Worm (Caenorhabditis elegans) whole organism, L1 larva: ENCODE results near the gene hen-1.

Experiments
- F16B12.6 ChIP-seq: fragments of 150-350 bp; optimal IDR thresholded peaks from 2 replicates; lab custom pipeline; 2014; ENCODE audit warnings: missing biosample characterization, missing genetic modification characterization
- alr-1 ChIP-seq: fragments of 200-800 bp; sonication (Bioruptor generic); optimal IDR thresholded peaks from 2 replicates; lab custom pipeline; 2018; ENCODE audit warnings: borderline replicate concordance, mild to moderate bottlenecking, missing genetic modification characterization, missing compliant biosample characterization
- blmp-1 ChIP-seq: fragments of 150-350 bp; optimal IDR thresholded peaks from 2 replicates; lab custom pipeline; 2014; ENCODE audit warnings: missing biosample characterization, missing genetic modification characterization
- ceh-88 ChIP-seq: fragments of 200-800 bp; sonication (Bioruptor generic); IDR thresholded peaks from 2 replicates; pipeline ENCODE4 v1.3.6; 2022; ENCODE audit warnings: missing genetic modification characterization, missing compliant biosample characterization
- ces-1 ChIP-seq: fragments of 150-350 bp; optimal IDR thresholded peaks from 2 replicates; lab custom pipeline; 2014; ENCODE audit warnings: missing biosample characterization, missing genetic modification reagents, missing genetic modification characterization
- dpl-1 ChIP-seq, 3 experiments: fragments of 150-350 bp in 2 of 3; sonication (generic microtip) in 1 of 3; optimal IDR thresholded peaks; 2 replicates each; lab custom pipeline; 2014 to 2017; ENCODE audit warnings: missing biosample characterization in 3 of 3, missing genetic modification characterization in 3 of 3, missing genetic modification reagents in 3 of 3
- dsc-1 ChIP-seq: sonication (generic microtip); optimal IDR thresholded peaks from 2 replicates; lab custom pipeline; 2016; ENCODE audit warnings: mild to moderate bottlenecking, missing genetic modification characterization, missing compliant biosample characterization
- efl-1 ChIP-seq, 4 experiments: fragments of 150-350 bp; optimal IDR thresholded peaks in 3 of 4; peaks in 1 of 4; 1 replicate in 1 of 4; 2 replicates in 3 of 4; lab custom pipeline; 2014; ENCODE audit warnings: missing biosample characterization in 2 of 4, missing genetic modification characterization in 2 of 4, missing genetic modification reagents in 2 of 4
- elt-2 ChIP-seq: sonication (generic microtip); optimal IDR thresholded peaks from 2 replicates; lab custom pipeline; 2016; ENCODE audit warnings: missing genetic modification characterization, mild to moderate bottlenecking, inconsistent platforms, missing compliant biosample characterization, missing genetic modification reagents
- elt-3 ChIP-seq, 6 experiments: fragments of 150-350 bp in 1 of 6; sonication (generic microtip); optimal IDR thresholded peaks; 2 replicates each; lab custom pipeline; 2017 to 2018; ENCODE audit warnings: missing biosample characterization in 6 of 6, missing genetic modification characterization in 6 of 6, inconsistent platforms in 1 of 6
- fkh-4 ChIP-seq: sonication (generic microtip); optimal IDR thresholded peaks from 2 replicates; lab custom pipeline; 2016; ENCODE audit warnings: missing compliant biosample characterization, missing genetic modification characterization, borderline replicate concordance
- lin-35 ChIP-seq, 2 experiments: fragments of 150-350 bp; optimal IDR thresholded peaks; 2 replicates each; lab custom pipeline; 2014; ENCODE audit warnings: missing biosample characterization in 2 of 2, missing genetic modification characterization in 2 of 2, missing genetic modification reagents in 2 of 2
- mdl-1 ChIP-seq, 2 experiments: fragments of 150-350 bp; optimal IDR thresholded peaks; 2 replicates each; lab custom pipeline; 2014 to 2017; ENCODE audit warnings: missing biosample characterization in 2 of 2, missing genetic modification characterization in 2 of 2, inconsistent platforms in 1 of 2
- nhr-11 ChIP-seq: fragments of 150-350 bp; optimal IDR thresholded peaks from 2 replicates; lab custom pipeline; 2014; ENCODE audit warnings: missing biosample characterization, missing genetic modification characterization
- nhr-20 ChIP-seq: sonication (generic microtip); optimal IDR thresholded peaks from 2 replicates; lab custom pipeline; 2016; ENCODE audit warnings: mild to moderate bottlenecking, missing genetic modification characterization, missing compliant biosample characterization
- nhr-237 ChIP-seq: fragments of 150-350 bp; optimal IDR thresholded peaks from 2 replicates; lab custom pipeline; 2014; ENCODE audit warnings: missing biosample characterization, missing genetic modification characterization
- nhr-47 ChIP-seq: sonication (generic microtip); optimal IDR thresholded peaks from 2 replicates; lab custom pipeline; 2016; ENCODE audit warnings: mild to moderate bottlenecking, missing genetic modification characterization, moderate library complexity, missing compliant biosample characterization
- nhr-71 ChIP-seq: sonication (generic microtip); optimal IDR thresholded peaks from 2 replicates; lab custom pipeline; 2016; ENCODE audit warnings: mild to moderate bottlenecking, missing genetic modification characterization, moderate library complexity, missing compliant biosample characterization
- nhr-76 ChIP-seq: sonication (generic microtip); optimal IDR thresholded peaks from 2 replicates; lab custom pipeline; 2017; ENCODE audit warnings: missing biosample characterization, missing genetic modification characterization
- nhr-85 ChIP-seq: sonication (generic microtip); peaks from one replicate; lab custom pipeline; 2016; ENCODE audit warnings: missing genetic modification characterization, inconsistent platforms, missing compliant biosample characterization
- nhr-90 ChIP-seq: sonication (generic microtip); optimal IDR thresholded peaks from 2 replicates; lab custom pipeline; 2016; ENCODE audit warnings: mild to moderate bottlenecking, missing genetic modification characterization, missing compliant biosample characterization; ENCODE audit not compliant: poor library complexity
- rnt-1 ChIP-seq: sonication (generic microtip); optimal IDR thresholded peaks from 2 replicates; lab custom pipeline; 2016; ENCODE audit warnings: mild to moderate bottlenecking, missing genetic modification characterization, moderate library complexity, missing compliant biosample characterization
- snu-23 ChIP-seq: sonication (generic microtip); optimal IDR thresholded peaks from 2 replicates; lab custom pipeline; 2016; ENCODE audit warnings: missing genetic modification characterization, missing compliant biosample characterization
- sox-4 ChIP-seq: sonication (generic microtip); optimal IDR thresholded peaks from 2 replicates; lab custom pipeline; 2016; ENCODE audit warnings: missing genetic modification characterization, missing compliant biosample characterization
- sptf-1 ChIP-seq: fragments of 150-350 bp; optimal IDR thresholded peaks from 2 replicates; lab custom pipeline; 2014; ENCODE audit warnings: missing biosample characterization, missing genetic modification characterization
- sup-37 ChIP-seq: fragments of 200-800 bp; sonication (Bioruptor generic); optimal IDR thresholded peaks from 2 replicates; lab custom pipeline; 2018; ENCODE audit warnings: mild to moderate bottlenecking, missing genetic modification characterization, missing compliant biosample characterization
- tbx-2 ChIP-seq: sonication (generic microtip); optimal IDR thresholded peaks from 2 replicates; lab custom pipeline; 2016; ENCODE audit warnings: missing genetic modification characterization, missing compliant biosample characterization
- unc-30 ChIP-seq: sonication (generic microtip); optimal IDR thresholded peaks from 2 replicates; lab custom pipeline; 2017; ENCODE audit warnings: missing biosample characterization, missing genetic modification characterization
- unc-98 ChIP-seq: fragments of 200-800 bp; sonication (Bioruptor generic); IDR thresholded peaks from 2 replicates; pipeline ENCODE4 v1.3.6; 2022; ENCODE audit warnings: missing genetic modification characterization, missing compliant biosample characterization
- vab-15 ChIP-seq: sonication (generic microtip); optimal IDR thresholded peaks from 2 replicates; lab custom pipeline; 2017; ENCODE audit warnings: missing genotype, mild to moderate bottlenecking, missing genetic modification characterization, missing compliant biosample characterization
- xbp-1 ChIP-seq: sonication (generic microtip); optimal IDR thresholded peaks from 2 replicates; lab custom pipeline; 2016; ENCODE audit warnings: missing genetic modification characterization, missing compliant biosample characterization
- ztf-11 ChIP-seq, 2 experiments: sonication (generic microtip); optimal IDR thresholded peaks; 2 replicates each; lab custom pipeline; 2016 to 2017; ENCODE audit warnings: missing genetic modification characterization in 2 of 2, missing biosample characterization in 1 of 2, missing compliant biosample characterization in 1 of 2
- ztf-4 ChIP-seq: fragments of 150-350 bp; optimal IDR thresholded peaks from 2 replicates; lab custom pipeline; 2014; ENCODE audit warnings: missing biosample characterization, missing genetic modification characterization

Gene hen-1

ce11 chrX:7100290-7100689 is 16.5 kb downstream of the hen-1 start, which contains the start of gene C36B7.6 (continued):
- TF ChIP-seq mdl-1 (tag; optimal IDR thresholded peaks at IDR 0.05; lab: Kevin White, UChicago) (peak in 1 of 2 experiments; percentile 45), sup-37 (no peak), nhr-20 (peak; percentile 26), lin-35 (GFP tag; optimal IDR thresholded peaks at IDR 0.05; lab: Kevin White, UChicago) (peak; percentile 17 to 65), nhr-71 (no peak), F16B12.6 (no peak), nhr-237 (tag; lab: Kevin White, UChicago) (no peak), dsc-1 (no peak), alr-1 (tag; lab: Kevin White, UChicago) (no peak), nhr-11 (tag; lab: Kevin White, UChicago) (no peak), ztf-4 (tag; lab: Kevin White, UChicago) (no peak), snu-23 (GFP tag; lab: Kevin White, UChicago) (peak; percentile 53), ztf-11 (tag; optimal IDR thresholded peaks at IDR 0.05; lab: Kevin White, UChicago) (no peak), tbx-2 (tag; lab: Kevin White, UChicago) (no peak), elt-2 (no peak), xbp-1 (tag; lab: Kevin White, UChicago) (peak; percentile 71), nhr-76 (tag; lab: Kevin White, UChicago) (no peak), elt-3 (tag; optimal IDR thresholded peaks at IDR 0.05; lab: Kevin White, UChicago) (no peak), fkh-4 (tag; lab: Kevin White, UChicago) (no peak), sptf-1 (tag; lab: Kevin White, UChicago) (no peak)

ce11 chrX:7099049-7099448 is 17.7 kb downstream of the hen-1 start:
- no peak for TF ChIP-seq dpl-1 (GFP tag; optimal IDR thresholded peaks at IDR 0.05; lab: Kevin White, UChicago)
- no peak for TF ChIP-seq efl-1 (optimal IDR thresholded peaks at IDR 0.05; lab: Kevin White, UChicago)
- TF ChIP-seq efl-1 (GFP tag; optimal IDR thresholded peaks at IDR 0.05 in 1 of 2; lab: Kevin White, UChicago), result peak in 1 of 2 experiments; percentile 84
- TF ChIP-seq rnt-1 (tag; lab: Kevin White, UChicago), result no peak

- no peak for TF ChIP-seq blmp-1 (tag; lab: Kevin White, UChicago)
- TF ChIP-seq, all 84 proteins: peak for 0
Observed at ce11 chrX:7096349-7096748, 20.4 kb downstream of the hen-1 start, which contains the start of gene C36B7.5. Gene C36B7.5 (minus strand): TSS chrX:7096449.

DNA sequence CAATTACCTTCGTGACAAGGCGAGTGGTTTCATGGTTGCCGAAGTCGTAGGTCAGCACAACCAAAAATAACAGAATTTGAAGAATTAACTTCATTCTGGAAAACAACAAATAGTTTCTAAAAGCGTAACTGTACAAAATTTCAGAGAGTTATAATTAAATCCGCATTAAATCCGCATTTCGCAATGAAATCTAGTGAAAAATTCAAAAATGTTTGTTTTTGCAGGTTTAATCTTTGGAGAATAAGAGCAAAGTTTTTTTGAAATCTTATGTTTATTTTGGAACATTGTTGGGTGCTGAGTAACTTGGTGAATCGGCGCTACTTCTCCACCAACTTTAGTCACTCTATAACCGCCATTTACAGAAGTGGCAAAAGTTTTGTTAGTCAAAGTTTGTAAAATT is 30.9 kb downstream of the hen-1 start, which contains the start of gene C36B7.4:
C36B7.4 (minus strand) TSS at position 101 of the 400 bp plus-strand sequence.
- no peak for TF ChIP-seq nhr-47 (tag; lab: Kevin White, UChicago)
- TF ChIP-seq ceh-88 (GFP tag; lab: Robert Waterston, UW), result no peak
- TF ChIP-seq nhr-90 (tag; lab: Kevin White, UChicago), result no peak

ce11 chrX:7085067-7085466 is 31.7 kb downstream of the hen-1 start, which contains the start of gene Y1B5A.1:
Gene Y1B5A.1 (plus strand): TSS chrX:7085367.
- TF ChIP-seq vab-15 (tag; lab: Kevin White, UChicago), result no peak
- no peak for TF ChIP-seq sox-4 (tag; lab: Kevin White, UChicago)
- no peak for TF ChIP-seq ces-1 (GFP tag; lab: Kevin White, UChicago)
- no peak for TF ChIP-seq rnt-1 (tag; lab: Kevin White, UChicago)
- TF ChIP-seq nhr-47 (tag; lab: Kevin White, UChicago), result no peak
- no peak for TF ChIP-seq fkh-4 (tag; lab: Kevin White, UChicago)
- no peak for TF ChIP-seq nhr-85 (tag; lab: Kevin White, UChicago)
- TF ChIP-seq unc-30 (tag; lab: Kevin White, UChicago), result no peak
- no peak for TF ChIP-seq unc-98 (GFP tag; lab: Robert Waterston, UW)
